Worm (Caenorhabditis elegans): Measurements from ENCODE around the gene F37C4.8.

Gene F37C4.8

DNA sequence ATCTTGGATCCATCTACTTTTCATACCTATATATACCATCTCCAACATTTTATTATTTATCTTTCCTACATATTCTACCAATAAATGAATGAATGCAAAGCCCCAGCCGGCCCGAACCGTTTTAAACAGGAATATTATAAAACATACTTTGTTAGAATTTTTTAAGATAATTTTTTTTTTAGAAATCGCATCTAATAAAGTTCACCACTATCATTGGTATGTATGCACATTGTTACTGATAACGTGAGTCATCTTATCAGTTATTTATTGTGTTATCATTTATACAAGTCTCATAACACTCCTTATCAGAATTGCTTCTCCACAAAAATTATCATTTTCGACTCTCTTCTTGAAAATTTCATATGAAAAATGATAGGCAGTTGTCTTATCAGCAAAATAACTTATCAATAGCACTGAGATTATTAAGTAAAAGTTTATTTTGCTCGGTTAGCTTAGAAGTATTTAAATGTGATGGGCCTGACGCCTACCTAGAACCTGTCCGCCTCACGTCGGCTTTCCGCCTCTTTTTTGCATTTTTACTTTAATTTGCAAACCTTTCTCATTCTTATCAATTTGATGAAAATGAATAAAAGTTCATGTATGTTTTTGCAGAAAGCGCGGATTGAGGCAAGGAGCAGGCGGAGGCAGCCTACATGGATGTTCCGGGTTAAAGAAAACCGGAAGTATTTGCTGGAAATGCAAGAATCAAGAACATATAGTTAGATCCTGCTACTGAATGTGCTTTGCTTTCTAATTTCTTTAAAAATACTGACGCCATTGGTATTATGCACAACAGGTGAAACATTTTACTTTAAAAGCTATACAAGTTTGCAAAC, 18.9 kb upstream of the F37C4.8 start, which contains the start of gene srz-62:
TSS of gene srz-62 (plus strand) at position 786 of the 836 bp plus-strand sequence.
- no peak for TF ChIP-seq pes-1 (GFP tag; IDR thresholded peaks at IDR 0.05)
- TF ChIP-seq tra-4 (tag; optimal IDR thresholded peaks at IDR 0.05): no peak
- no peak for TF ChIP-seq hmbx-1 (tag; optimal IDR thresholded peaks at IDR 0.05)
- TF ChIP-seq hnd-1 (tag; optimal IDR thresholded peaks at IDR 0.05): no peak

DNA sequence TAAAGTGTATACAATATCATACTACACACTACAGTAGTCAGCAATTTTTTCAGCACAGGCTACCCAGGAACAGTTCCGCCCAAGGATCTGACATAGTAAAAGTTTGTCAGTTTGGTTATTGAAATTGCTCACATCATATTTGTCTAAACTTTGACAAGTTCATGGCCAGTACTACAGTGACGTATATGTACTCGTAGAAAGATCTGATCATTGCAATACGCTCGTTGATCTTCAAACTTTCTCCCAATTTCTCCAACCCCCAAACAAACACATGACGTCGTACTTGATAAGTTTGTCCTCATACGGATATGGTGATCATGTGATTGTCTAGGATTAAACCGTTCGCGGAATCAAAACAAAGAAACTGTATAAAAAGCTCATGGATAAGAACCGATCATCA, 13.8 kb upstream of the F37C4.8 start, which contains the start of gene dct-8:
TSS of gene dct-8 (plus strand) at position 301 of the 400 bp plus-strand sequence.
- no peak for TF ChIP-seq scrt-1 (GFP tag; IDR thresholded peaks at IDR 0.05)
- no peak for TF ChIP-seq pes-1 (GFP tag; IDR thresholded peaks at IDR 0.05)
- TF ChIP-seq hmbx-1 (tag; optimal IDR thresholded peaks at IDR 0.05): no peak
- TF ChIP-seq flt-1 (GFP tag; IDR thresholded peaks at IDR 0.05): no peak
- TF ChIP-seq aly-1 (tag; optimal IDR thresholded peaks at IDR 0.05): no peak
- TF ChIP-seq ceh-36 (tag; optimal IDR thresholded peaks at IDR 0.05): no peak
- no peak for TF ChIP-seq hnd-1 (tag; optimal IDR thresholded peaks at IDR 0.05)
- no peak for TF ChIP-seq ama-1 (optimal IDR thresholded peaks at IDR 0.05)
- TF ChIP-seq tbx-11 (GFP tag; IDR thresholded peaks at IDR 0.05): no peak
- TF ChIP-seq B0310.2 (tag; optimal IDR thresholded peaks at IDR 0.05): no peak
- no peak for TF ChIP-seq tra-4 (tag; optimal IDR thresholded peaks at IDR 0.05)
- no peak for TF ChIP-seq F13C5.2 (tag; optimal IDR thresholded peaks at IDR 0.05)
- TF ChIP-seq hmg-4 (GFP tag; optimal IDR thresholded peaks at IDR 0.05): no peak
- TF ChIP-seq ets-7 (tag; optimal IDR thresholded peaks at IDR 0.05): no peak
- TF ChIP-seq tbx-37 (GFP tag; conservative IDR thresholded peaks at IDR 0.05): no peak
- no peak for TF ChIP-seq ceh-13 (GFP tag; optimal IDR thresholded peaks at IDR 0.05)
- TF ChIP-seq sea-1 (GFP tag; conservative IDR thresholded peaks at IDR 0.05): no peak

DNA sequence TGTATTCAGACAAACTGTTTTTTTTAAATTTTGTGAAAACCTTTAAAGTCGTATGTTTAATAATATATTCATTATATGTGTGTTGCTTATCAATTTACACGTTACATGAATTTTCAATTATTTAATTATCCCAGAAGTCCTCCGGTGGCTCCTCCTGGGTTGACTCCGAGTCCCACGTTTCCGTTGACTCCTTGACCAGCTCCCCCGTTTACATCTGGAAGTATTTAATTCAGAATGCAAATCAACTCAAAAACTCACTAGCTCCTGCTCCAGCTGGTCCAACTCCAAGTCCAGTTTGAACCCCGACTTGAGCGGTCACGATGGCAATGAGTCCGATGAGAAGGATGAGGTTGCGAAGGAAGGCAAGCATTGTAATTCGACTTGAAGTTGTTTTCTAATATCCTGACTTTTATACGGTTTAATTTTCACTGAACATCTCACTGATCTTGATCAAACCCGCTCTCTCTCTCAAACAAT, 13.0 kb upstream of the F37C4.8 start, which contains the start of gene F56D6.8:
TSS of gene F56D6.8 (minus strand) at position 427 of the 477 bp plus-strand sequence.
- TF ChIP-seq tra-4 (tag; optimal IDR thresholded peaks at IDR 0.05): no peak
- TF ChIP-seq ets-7 (tag; optimal IDR thresholded peaks at IDR 0.05): no peak
- no peak for TF ChIP-seq hnd-1 (tag; optimal IDR thresholded peaks at IDR 0.05)
- TF ChIP-seq hmbx-1 (tag; optimal IDR thresholded peaks at IDR 0.05): no peak
- no peak for TF ChIP-seq flt-1 (GFP tag; IDR thresholded peaks at IDR 0.05)
- TF ChIP-seq sea-1 (GFP tag; conservative IDR thresholded peaks at IDR 0.05): no peak
- no peak for TF ChIP-seq ceh-13 (GFP tag; optimal IDR thresholded peaks at IDR 0.05)
- TF ChIP-seq tbx-11 (GFP tag; IDR thresholded peaks at IDR 0.05): no peak

DNA sequence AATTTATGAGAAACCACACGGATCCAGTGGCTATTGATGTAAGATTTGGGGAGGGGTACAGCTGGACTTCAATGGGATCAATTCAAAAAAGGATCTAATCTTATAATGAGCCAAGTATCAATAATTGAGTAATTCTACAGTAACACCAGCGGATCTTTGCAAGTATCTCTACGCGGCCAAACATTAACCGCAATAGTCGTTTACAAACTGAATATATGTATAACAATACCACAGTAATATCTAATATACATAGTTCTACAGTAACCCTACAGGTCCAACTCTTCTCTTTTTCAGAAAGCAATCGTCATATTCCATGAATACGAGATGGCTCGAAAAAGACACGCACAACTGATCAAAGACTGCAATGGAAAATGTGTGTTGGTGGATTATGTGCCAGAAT, 11.0 kb upstream of the F37C4.8 start, which contains the start of gene F56D6.9:
TSS of gene F56D6.9 (plus strand) at position 301 of the 400 bp plus-strand sequence.
- TF ChIP-seq hmg-4 (GFP tag; optimal IDR thresholded peaks at IDR 0.05): no peak
- TF ChIP-seq B0310.2 (tag; optimal IDR thresholded peaks at IDR 0.05): no peak
- no peak for TF ChIP-seq sea-1 (GFP tag; conservative IDR thresholded peaks at IDR 0.05)
- TF ChIP-seq aly-1 (tag; optimal IDR thresholded peaks at IDR 0.05): no peak
- no peak for TF ChIP-seq hmbx-1 (tag; optimal IDR thresholded peaks at IDR 0.05)
- TF ChIP-seq pes-1 (GFP tag; IDR thresholded peaks at IDR 0.05): no peak
- no peak for TF ChIP-seq tra-4 (tag; optimal IDR thresholded peaks at IDR 0.05)
- TF ChIP-seq F13C5.2 (tag; optimal IDR thresholded peaks at IDR 0.05): no peak
- TF ChIP-seq ets-7 (tag; optimal IDR thresholded peaks at IDR 0.05): no peak
- TF ChIP-seq tbx-11 (GFP tag; IDR thresholded peaks at IDR 0.05): no peak
- TF ChIP-seq flt-1 (GFP tag; IDR thresholded peaks at IDR 0.05): no peak
- no peak for TF ChIP-seq tbx-37 (GFP tag; conservative IDR thresholded peaks at IDR 0.05)
- no peak for TF ChIP-seq ceh-13 (GFP tag; optimal IDR thresholded peaks at IDR 0.05)
- TF ChIP-seq ama-1 (optimal IDR thresholded peaks at IDR 0.05): no peak
- no peak for TF ChIP-seq hnd-1 (tag; optimal IDR thresholded peaks at IDR 0.05)
- TF ChIP-seq scrt-1 (GFP tag; IDR thresholded peaks at IDR 0.05): no peak

DNA sequence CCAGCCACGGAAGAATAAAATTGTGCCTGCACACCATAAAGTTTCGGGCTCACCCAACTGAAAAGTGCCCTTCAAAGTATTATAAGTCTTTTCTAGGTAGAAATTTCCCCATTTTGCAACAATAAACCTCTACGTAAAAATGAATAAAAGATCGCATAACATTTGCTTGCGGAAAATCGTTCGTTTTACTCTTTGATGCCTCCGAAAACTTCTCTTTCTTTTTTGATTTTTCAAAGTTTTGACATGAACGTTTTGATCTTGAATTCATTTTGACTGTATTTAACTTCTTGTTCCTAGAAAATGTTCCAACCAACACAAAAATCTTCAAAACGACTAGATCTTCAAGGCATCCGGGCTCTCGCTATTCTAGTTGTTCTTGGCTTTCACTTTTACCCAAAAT, 7.9 kb upstream of the F37C4.8 start, which contains the start of gene oac-21:
TSS of gene oac-21 (plus strand) at position 301 of the 400 bp plus-strand sequence.
- no peak for TF ChIP-seq flt-1 (GFP tag; IDR thresholded peaks at IDR 0.05)
- TF ChIP-seq B0310.2 (tag; optimal IDR thresholded peaks at IDR 0.05): no peak
- TF ChIP-seq pes-1 (GFP tag; IDR thresholded peaks at IDR 0.05): no peak
- no peak for TF ChIP-seq ets-7 (tag; optimal IDR thresholded peaks at IDR 0.05)
- no peak for TF ChIP-seq ama-1 (optimal IDR thresholded peaks at IDR 0.05)

DNA sequence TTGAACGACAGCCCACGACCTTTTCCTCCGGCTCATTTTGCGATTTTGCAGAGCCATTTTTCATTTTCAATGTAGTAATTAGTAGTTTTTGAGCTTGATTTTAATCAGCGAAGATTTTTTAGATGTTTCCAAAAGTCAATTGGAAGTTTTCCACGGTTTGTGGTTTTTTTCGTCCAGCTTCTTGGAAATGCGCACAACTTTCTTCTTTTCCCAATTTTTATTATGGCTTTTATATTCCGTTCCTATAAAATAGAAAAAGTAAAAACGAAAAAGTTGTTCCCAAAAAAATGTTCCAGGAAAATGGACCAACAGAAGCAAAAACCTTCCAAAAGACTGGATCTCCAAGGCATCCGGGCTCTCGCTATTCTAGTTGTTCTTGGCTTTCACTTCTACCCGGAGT, 4.3 kb upstream of the F37C4.8 start, which contains the start of gene oac-22:
TSS of gene oac-22 (plus strand) at position 301 of the 400 bp plus-strand sequence.
- TF ChIP-seq flt-1 (GFP tag; IDR thresholded peaks at IDR 0.05) (no peak), pes-1 (GFP tag; IDR thresholded peaks at IDR 0.05) (no peak), ama-1 (optimal IDR thresholded peaks at IDR 0.05) (no peak), F13C5.2 (tag; optimal IDR thresholded peaks at IDR 0.05) (no peak), sea-1 (GFP tag; conservative IDR thresholded peaks at IDR 0.05) (no peak), ets-7 (tag; optimal IDR thresholded peaks at IDR 0.05) (no peak)

DNA sequence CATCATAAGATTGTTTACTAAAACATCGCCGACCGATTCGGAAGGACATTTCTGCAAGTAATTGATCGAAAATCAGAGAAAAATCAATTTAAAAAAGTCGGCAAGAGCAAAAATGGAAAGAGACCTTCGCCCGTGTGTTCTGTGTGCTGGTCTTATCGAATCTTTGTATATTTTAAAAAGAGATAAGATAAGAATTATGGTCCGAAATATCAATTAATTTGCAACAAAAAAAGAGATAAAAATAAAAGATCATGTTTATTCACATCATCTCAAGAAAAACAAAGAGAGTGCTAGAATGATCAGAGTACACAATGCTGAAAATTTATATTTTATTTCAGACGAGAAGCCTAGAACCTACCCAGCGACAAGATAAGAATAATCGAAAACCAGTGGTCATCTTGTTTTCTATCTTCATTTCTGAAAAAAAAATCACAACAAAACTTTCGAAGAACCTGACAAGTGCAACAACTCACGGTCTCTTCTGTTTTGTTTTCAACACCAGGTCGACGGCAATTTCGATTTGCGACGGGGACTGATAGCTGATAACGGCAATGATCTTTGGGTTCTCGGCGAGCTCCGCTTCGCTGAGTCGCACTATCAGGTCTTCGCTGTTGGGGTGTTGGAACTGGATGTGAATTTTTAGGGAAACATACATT, 2.6 kb downstream of the F37C4.8 start, which contains the start of gene F37C4.6:
TSS of gene F37C4.6 (minus strand) at position 51 of the 656 bp plus-strand sequence.
- no peak for TF ChIP-seq hmbx-1 (tag; optimal IDR thresholded peaks at IDR 0.05)
- no peak for TF ChIP-seq hmg-4 (GFP tag; optimal IDR thresholded peaks at IDR 0.05)
- no peak for TF ChIP-seq hnd-1 (tag; optimal IDR thresholded peaks at IDR 0.05)
- no peak for TF ChIP-seq ama-1 (optimal IDR thresholded peaks at IDR 0.05)
- no peak for TF ChIP-seq ceh-13 (GFP tag; optimal IDR thresholded peaks at IDR 0.05)
- no peak for TF ChIP-seq aly-1 (tag; optimal IDR thresholded peaks at IDR 0.05)
- no peak for TF ChIP-seq flt-1 (GFP tag; IDR thresholded peaks at IDR 0.05)
- no peak for TF ChIP-seq B0310.2 (tag; optimal IDR thresholded peaks at IDR 0.05)
- no peak for TF ChIP-seq tra-4 (tag; optimal IDR thresholded peaks at IDR 0.05)
- no peak for TF ChIP-seq ceh-36 (tag; optimal IDR thresholded peaks at IDR 0.05)
- no peak for TF ChIP-seq scrt-1 (GFP tag; IDR thresholded peaks at IDR 0.05)
- no peak for TF ChIP-seq ets-7 (tag; optimal IDR thresholded peaks at IDR 0.05)
